Worm (Caenorhabditis elegans) whole organism, L1 larva: ENCODE data around the gene srb-19.

Experiments used
- ces-1 ChIP-seq: fragments of 150-350 bp; optimal IDR thresholded peaks from 2 replicates; lab custom pipeline; 2014; ENCODE audit warnings: missing biosample characterization, missing genetic modification reagents, missing genetic modification characterization
- pag-3 ChIP-seq: sonication (generic microtip); optimal IDR thresholded peaks from 2 replicates; lab custom pipeline; 2017; ENCODE audit warnings: missing genetic modification characterization, mild to moderate bottlenecking, missing compliant biosample characterization, antibody characterized with exemption, borderline replicate concordance; ENCODE audit not compliant: insufficient read depth
- snpc-4 ChIP-seq: fragments of 150-350 bp; optimal IDR thresholded peaks from 2 replicates; lab custom pipeline; 2014; ENCODE audit warnings: missing biosample characterization, missing genetic modification characterization

ce11 chrV:7553873-7554362 lies 33.9 kb upstream of the srb-19 start, which contains the start of gene ttr-10:
- no peak for TF ChIP-seq ces-1 (GFP tag; lab: Kevin White, UChicago)
- TF ChIP-seq pag-3 (tag; lab: Kevin White, UChicago), result no peak
- TF ChIP-seq snpc-4 (tag; lab: Kevin White, UChicago), result no peak
